Fruit fly (Drosophila melanogaster) S2 (cell line): ENCODE measurements around the gene CG9702.

Experiments used
- CG8478 ChIP-seq: fragments of >200 bp; optimal IDR thresholded peaks from 2 replicates; lab custom pipeline; 2018
- CTCF ChIP-seq, 2 experiments: fragments of >200 bp; optimal IDR thresholded peaks; 2 replicates each; lab custom pipeline; 2018

- TF ChIP-seq CTCF (optimal IDR thresholded peaks at IDR 0.05; lab: Kevin White, UChicago) (no peak), CG8478 (no peak)
These were observed 14.8 kb upstream of the CG9702 start for dm6 chr3R:30564479-30564878.
